Fruit fly (Drosophila melanogaster) whole organism, pupa: ENCODE results near the gene CG14259.

Source experiments
- CG12605 ChIP-seq: fragments of 200-800 bp; sonication (Bioruptor generic); IDR thresholded peaks from 2 replicates; pipeline ENCODE4 v1.3.6; 2022; ENCODE audit warnings: missing biosample characterization, missing genetic modification characterization
- CG13204 ChIP-seq: fragments of 200-800 bp; sonication (Bioruptor generic); optimal IDR thresholded peaks from 2 replicates; lab custom pipeline; 2018; ENCODE audit warnings: missing biosample characterization, mild to moderate bottlenecking, missing genetic modification characterization, moderate library complexity
- CG14655 ChIP-seq: fragments of 200-800 bp; sonication (Bioruptor generic); optimal IDR thresholded peaks from 3 replicates; lab custom pipeline; 2017; ENCODE audit warnings: mild to moderate bottlenecking, missing biosample characterization, missing genetic modification reagents, missing genetic modification characterization
- CG17806 ChIP-seq: fragments of 200-800 bp; sonication (Bioruptor generic); optimal IDR thresholded peaks from 2 replicates; lab custom pipeline; 2018; ENCODE audit warnings: missing biosample characterization, mild to moderate bottlenecking, missing genetic modification characterization, moderate library complexity
- CG34367 ChIP-seq: fragments of 200-800 bp; sonication (Bioruptor generic); optimal IDR thresholded peaks from 2 replicates; lab custom pipeline; 2018; ENCODE audit warnings: missing biosample characterization, mild to moderate bottlenecking, missing genetic modification characterization
- CG4496 ChIP-seq: fragments of 200-800 bp; sonication (Bioruptor generic); IDR thresholded peaks from 3 replicates; pipeline ENCODE4 v1.3.6; 2022; ENCODE audit warnings: missing biosample characterization, missing genetic modification characterization
- CG8159 ChIP-seq: fragments of 200-800 bp; sonication (Bioruptor generic); optimal IDR thresholded peaks from 3 replicates; lab custom pipeline; 2018; ENCODE audit warnings: missing biosample characterization, mild to moderate bottlenecking, missing genetic modification characterization, moderate library complexity
- CG8301 ChIP-seq: fragments of 200-800 bp; sonication (Bioruptor generic); optimal IDR thresholded peaks from 2 replicates; lab custom pipeline; 2018; ENCODE audit warnings: missing biosample characterization, mild to moderate bottlenecking, missing genetic modification characterization
- EcR ChIP-seq: fragments of 200-800 bp; sonication (Bioruptor generic); optimal IDR thresholded peaks from 3 replicates; lab custom pipeline; 2019; ENCODE audit warnings: missing biosample characterization, missing genetic modification characterization, mild to moderate bottlenecking, moderate library complexity, missing genetic modification reagents

DNA sequence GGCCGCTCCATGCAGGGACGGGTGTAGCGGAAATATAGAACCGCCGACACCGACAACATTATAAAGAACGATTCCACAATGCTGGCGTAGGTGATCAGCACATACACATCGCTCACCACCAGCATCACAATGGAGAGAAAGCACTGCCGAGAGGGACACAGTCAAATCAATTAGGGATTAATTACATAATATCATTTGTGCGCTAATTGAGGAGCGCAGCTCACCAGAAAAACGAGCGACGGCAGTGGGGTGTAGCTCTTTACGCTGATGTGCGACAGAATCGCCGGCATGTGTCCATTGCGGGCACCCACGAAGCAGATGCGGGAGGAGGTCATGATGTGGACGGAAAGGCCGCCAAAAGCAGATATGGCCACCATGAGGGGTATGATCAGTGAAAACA, 15.1 kb downstream of the CG14259 start:
- TF ChIP-seq CG4496 (GFP tag; lab: Robert Waterston, UW) (no peak), CG13204 (GFP tag; lab: Kevin White, UChicago) (no peak), CG12605 (GFP tag; lab: Robert Waterston, UW) (no peak), CG34367 (tag; lab: Kevin White, UChicago) (no peak), CG14655 (GFP tag; lab: Kevin White, UChicago) (no peak), CG17806 (no peak), CG8159 (tag; lab: Kevin White, UChicago) (no peak), CG8301 (tag; lab: Kevin White, UChicago) (no peak), EcR (GFP tag; lab: Kevin White, UChicago) (no peak)
